Worm (Caenorhabditis elegans) whole organism, L4 larva: Measurements from ENCODE around the gene srz-14.

Experiments
- R02D3.7 ChIP-seq: fragments of 150-350 bp; sonication (generic microtip); optimal IDR thresholded peaks from 3 replicates; lab custom pipeline; 2014; ENCODE audit warnings: missing biosample characterization, missing genetic modification characterization
- T20F7.1 ChIP-seq: fragments of 200-800 bp; sonication (Bioruptor generic); optimal IDR thresholded peaks from 2 replicates; lab custom pipeline; 2018; ENCODE audit warnings: mild to moderate bottlenecking, missing genetic modification characterization, missing compliant biosample characterization
- Y75B8A.6 ChIP-seq: fragments of 200-800 bp; sonication (Bioruptor generic); IDR thresholded peaks from 2 replicates; pipeline ENCODE4 v1.3.6; 2022; ENCODE audit warnings: missing genetic modification reagents, missing genetic modification characterization, missing compliant biosample characterization
- aha-1 ChIP-seq: fragments of 150-350 bp; peaks from one replicate; lab custom pipeline; 2014; ENCODE audit warnings: missing biosample characterization, missing genetic modification characterization
- aly-2 ChIP-seq: sonication (generic microtip); optimal IDR thresholded peaks from 2 replicates; lab custom pipeline; 2018; ENCODE audit warnings: missing biosample characterization, missing genetic modification characterization
- ama-1 ChIP-seq: fragments of 150-350 bp; optimal IDR thresholded peaks from 2 replicates; lab custom pipeline; 2014; ENCODE audit warnings: inconsistent platforms, mixed read lengths
- arid-1 ChIP-seq: fragments of 200-800 bp; sonication (Bioruptor generic); conservative IDR thresholded peaks from 2 replicates; pipeline ENCODE4 v1.3.6; 2022; ENCODE audit warnings: missing genetic modification reagents, missing genetic modification characterization, missing compliant biosample characterization
- attf-4 ChIP-seq: sonication (generic microtip); optimal IDR thresholded peaks from 3 replicates; lab custom pipeline; 2017; ENCODE audit warnings: missing biosample characterization, missing genetic modification characterization
- ceh-28 ChIP-seq: fragments of 150-350 bp; optimal IDR thresholded peaks from 2 replicates; lab custom pipeline; 2014; ENCODE audit warnings: missing biosample characterization, missing genetic modification reagents, missing genetic modification characterization
- ceh-32 ChIP-seq: sonication (generic microtip); optimal IDR thresholded peaks from 2 replicates; lab custom pipeline; 2016; ENCODE audit warnings: mild to moderate bottlenecking, missing genetic modification characterization, missing compliant biosample characterization; ENCODE audit not compliant: poor library complexity
- ctbp-1 ChIP-seq: fragments of 200-800 bp; sonication (Bioruptor generic); IDR thresholded peaks from 2 replicates; pipeline ENCODE4 v1.3.6; 2022; ENCODE audit warnings: missing genetic modification reagents, missing genetic modification characterization, missing compliant biosample characterization
- daf-19 ChIP-seq: fragments of 200-800 bp; sonication (Bioruptor generic); conservative IDR thresholded peaks from 2 replicates; pipeline ENCODE4 v1.3.6; 2022; ENCODE audit warnings: missing genetic modification characterization, missing compliant biosample characterization
- dmd-6 ChIP-seq: fragments of 200-800 bp; sonication (Bioruptor generic); IDR thresholded peaks from 2 replicates; pipeline ENCODE4 v1.3.6; 2022; ENCODE audit warnings: missing genetic modification reagents, missing genetic modification characterization, missing compliant biosample characterization
- dpl-1 ChIP-seq: fragments of 150-350 bp; optimal IDR thresholded peaks from 2 replicates; lab custom pipeline; 2014; ENCODE audit warnings: missing biosample characterization, missing genetic modification reagents, missing genetic modification characterization
- gei-8 ChIP-seq: fragments of 200-800 bp; sonication (Bioruptor generic); optimal IDR thresholded peaks from 2 replicates; lab custom pipeline; 2018; ENCODE audit warnings: mild to moderate bottlenecking, missing genetic modification characterization, missing compliant biosample characterization
- hlh-11 ChIP-seq: fragments of 200-800 bp; sonication (Bioruptor generic); optimal IDR thresholded peaks from 2 replicates; lab custom pipeline; 2018; ENCODE audit warnings: mild to moderate bottlenecking, missing genetic modification characterization, missing compliant biosample characterization
- hlh-30 ChIP-seq: sonication (generic microtip); optimal IDR thresholded peaks from 2 replicates; lab custom pipeline; 2017; ENCODE audit warnings: antibody characterized with exemption, mild to moderate bottlenecking, missing genetic modification characterization, missing compliant biosample characterization; ENCODE audit not compliant: insufficient read depth
- lin-13 ChIP-seq: fragments of 150-350 bp; optimal IDR thresholded peaks from 2 replicates; lab custom pipeline; 2014; ENCODE audit warnings: missing biosample characterization, missing genetic modification reagents, missing genetic modification characterization
- lin-15B ChIP-seq: fragments of 150-350 bp; sonication (generic microtip); optimal IDR thresholded peaks from 3 replicates; lab custom pipeline; 2014; ENCODE audit warnings: missing biosample characterization, missing genetic modification characterization
- lin-29 ChIP-seq: fragments of 200-800 bp; sonication (Bioruptor generic); IDR thresholded peaks from 2 replicates; pipeline ENCODE4 v1.3.6; 2022; ENCODE audit warnings: missing genetic modification reagents, missing genetic modification characterization, missing compliant biosample characterization
- lin-39 ChIP-seq: fragments of 150-350 bp; optimal IDR thresholded peaks from 2 replicates; lab custom pipeline; 2014; ENCODE audit warnings: missing biosample characterization, missing genetic modification reagents, missing genetic modification characterization
- mdl-1 ChIP-seq, 2 experiments: fragments of 150-350 bp in 1 of 2; sonication (generic microtip) in 1 of 2; optimal IDR thresholded peaks; 2 replicates each; lab custom pipeline; 2014 to 2017; ENCODE audit warnings: missing biosample characterization in 2 of 2, missing genetic modification characterization in 2 of 2
- mdt-29 ChIP-seq: fragments of 200-800 bp; sonication (Bioruptor generic); IDR thresholded peaks from 2 replicates; pipeline ENCODE4 v1.3.6; 2022; ENCODE audit warnings: missing genetic modification reagents, missing genetic modification characterization, missing compliant biosample characterization
- nhr-11 ChIP-seq: fragments of 150-350 bp; optimal IDR thresholded peaks from 2 replicates; lab custom pipeline; 2014; ENCODE audit warnings: missing biosample characterization, missing genetic modification characterization
- nhr-111 ChIP-seq: fragments of 200-800 bp; sonication (Bioruptor generic); optimal IDR thresholded peaks from 2 replicates; lab custom pipeline; 2018; ENCODE audit warnings: mild to moderate bottlenecking, missing genetic modification characterization, missing compliant biosample characterization
- nhr-237 ChIP-seq: sonication (generic microtip); optimal IDR thresholded peaks from 2 replicates; lab custom pipeline; 2017; ENCODE audit warnings: missing biosample characterization, missing genetic modification characterization
- nhr-25 ChIP-seq: sonication (generic microtip); optimal IDR thresholded peaks from 2 replicates; lab custom pipeline; 2017; ENCODE audit warnings: missing genetic modification characterization, mild to moderate bottlenecking, missing compliant biosample characterization, antibody characterized with exemption, moderate library complexity, borderline replicate concordance; ENCODE audit not compliant: insufficient read depth
- nhr-28 ChIP-seq: fragments of 150-350 bp; optimal IDR thresholded peaks from 2 replicates; lab custom pipeline; 2014; ENCODE audit warnings: missing biosample characterization, missing genetic modification characterization
- nhr-48 ChIP-seq: sonication (generic microtip); optimal IDR thresholded peaks from 2 replicates; lab custom pipeline; 2016; ENCODE audit warnings: mild to moderate bottlenecking, missing genetic modification characterization, missing compliant biosample characterization
- nhr-76 ChIP-seq: fragments of 150-350 bp; optimal IDR thresholded peaks from 2 replicates; lab custom pipeline; 2014; ENCODE audit warnings: missing biosample characterization, missing genetic modification characterization
- nhr-77 ChIP-seq: fragments of 150-350 bp; optimal IDR thresholded peaks from 2 replicates; lab custom pipeline; 2014; ENCODE audit warnings: missing biosample characterization, missing genetic modification characterization
- php-3 ChIP-seq: fragments of 200-800 bp; sonication (Bioruptor generic); IDR thresholded peaks from 2 replicates; pipeline ENCODE4 v1.3.6; 2022; ENCODE audit warnings: missing genetic modification reagents, missing genetic modification characterization, missing compliant biosample characterization
- saeg-2 ChIP-seq: fragments of 200-800 bp; sonication (Bioruptor generic); IDR thresholded peaks from 2 replicates; pipeline ENCODE4 v1.3.6; 2022; ENCODE audit warnings: missing genetic modification reagents, missing genetic modification characterization, missing compliant biosample characterization
- snpc-4 ChIP-seq: fragments of 150-350 bp; optimal IDR thresholded peaks from 2 replicates; lab custom pipeline; 2014; ENCODE audit warnings: missing biosample characterization, missing genetic modification characterization
- spr-3 ChIP-seq: fragments of 200-800 bp; sonication (Bioruptor generic); optimal IDR thresholded peaks from 2 replicates; lab custom pipeline; 2018; ENCODE audit warnings: mild to moderate bottlenecking, missing genetic modification characterization, missing compliant biosample characterization
- tag-97 ChIP-seq: fragments of 200-800 bp; sonication (Bioruptor generic); IDR thresholded peaks from 2 replicates; pipeline ENCODE4 v1.3.6; 2022; ENCODE audit warnings: missing genetic modification characterization, missing compliant biosample characterization
- tra-1 ChIP-seq: fragments of 200-800 bp; sonication (Bioruptor generic); IDR thresholded peaks from 2 replicates; pipeline ENCODE4 v1.3.6; 2022; ENCODE audit warnings: missing genetic modification reagents, missing genetic modification characterization, missing compliant biosample characterization
- unc-130 ChIP-seq: sonication (generic microtip); optimal IDR thresholded peaks from 2 replicates; lab custom pipeline; 2016; ENCODE audit warnings: missing genetic modification reagents, missing genetic modification characterization, missing compliant biosample characterization
- unc-39 ChIP-seq: sonication (generic microtip); optimal IDR thresholded peaks from 2 replicates; lab custom pipeline; 2017; ENCODE audit warnings: missing biosample characterization, missing genetic modification characterization
- unc-62 ChIP-seq, 3 experiments: fragments of 150-350 bp in 1 of 3; sonication (generic microtip); optimal IDR thresholded peaks in 2 of 3; peaks in 1 of 3; 1 replicate in 1 of 3; 2 replicates in 2 of 3; lab custom pipeline; 2014 to 2017; ENCODE audit warnings: missing biosample characterization in 3 of 3, missing genetic modification characterization in 3 of 3, missing genetic modification reagents in 3 of 3, missing genotype in 1 of 3
- vab-7 ChIP-seq: fragments of 200-800 bp; sonication (Bioruptor generic); IDR thresholded peaks from 2 replicates; pipeline ENCODE4 v1.3.6; 2022; ENCODE audit warnings: missing genetic modification reagents, missing genetic modification characterization, missing compliant biosample characterization

Gene srz-14

DNA sequence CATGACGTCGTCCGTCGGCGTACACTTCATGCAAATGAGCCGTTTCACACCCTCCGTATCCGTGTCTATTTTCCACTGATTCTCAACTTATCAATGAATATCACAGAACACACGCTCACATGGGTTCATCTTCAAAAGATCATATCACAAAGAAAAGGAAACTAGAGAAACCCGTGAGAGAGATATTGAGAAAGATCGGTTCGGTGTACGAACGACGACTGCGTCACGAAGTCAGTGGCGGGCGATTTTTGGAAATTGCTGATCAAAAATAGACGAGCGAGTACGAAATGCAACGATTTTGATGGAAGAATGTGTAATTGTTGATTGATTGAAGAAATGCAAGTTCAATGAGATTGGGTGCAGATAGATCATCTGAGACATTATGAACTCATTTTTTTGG is 29.9 kb downstream of the srz-14 start:
- no peak for TF ChIP-seq snpc-4 (tag; lab: Kevin White, UChicago)
- no peak for TF ChIP-seq nhr-76 (tag; lab: Kevin White, UChicago)
- no peak for TF ChIP-seq lin-15B (tag; lab: Kevin White, UChicago)
- TF ChIP-seq gei-8 (GFP tag; lab: Kevin White, UChicago) = no peak
- TF ChIP-seq arid-1 (GFP tag; lab: Robert Waterston, UW) = no peak
- TF ChIP-seq saeg-2 (GFP tag; lab: Robert Waterston, UW) = no peak
- no peak for TF ChIP-seq nhr-111 (GFP tag; lab: Kevin White, UChicago)
- no peak for TF ChIP-seq unc-130 (GFP tag; lab: Kevin White, UChicago)
- no peak for TF ChIP-seq nhr-25
- TF ChIP-seq ama-1 (lab: Kevin White, UChicago) = no peak
- no peak for TF ChIP-seq lin-13
- TF ChIP-seq mdt-29 (GFP tag; lab: Robert Waterston, UW) = no peak
- TF ChIP-seq R02D3.7 (tag; lab: Kevin White, UChicago) = no peak
- no peak for TF ChIP-seq aha-1 (tag; lab: Kevin White, UChicago)
- TF ChIP-seq ctbp-1 (GFP tag; lab: Robert Waterston, UW) = no peak
- TF ChIP-seq nhr-28 (tag; lab: Kevin White, UChicago) = peak; percentile 70
- no peak for TF ChIP-seq unc-39 (tag; lab: Kevin White, UChicago)
- TF ChIP-seq ceh-28 (tag; lab: Kevin White, UChicago) = no peak
- TF ChIP-seq nhr-48 (tag; lab: Kevin White, UChicago) = peak; percentile 89
- TF ChIP-seq nhr-77 (tag; lab: Kevin White, UChicago) = no peak
- TF ChIP-seq mdl-1 (tag; optimal IDR thresholded peaks at IDR 0.05; lab: Kevin White, UChicago) = peak in 1 of 2 experiments; percentile 63
- TF ChIP-seq hlh-30 (tag; lab: Kevin White, UChicago) = peak; percentile 41
- TF ChIP-seq dmd-6 (GFP tag; lab: Robert Waterston, UW) = peak; percentile 90
- TF ChIP-seq nhr-237 (tag; lab: Kevin White, UChicago) = no peak
- TF ChIP-seq spr-3 (GFP tag; lab: Kevin White, UChicago) = no peak
- TF ChIP-seq nhr-11 (tag; lab: Kevin White, UChicago) = no peak
- TF ChIP-seq lin-39 (tag; lab: Kevin White, UChicago) = no peak
- no peak for TF ChIP-seq aly-2
- TF ChIP-seq hlh-11 (tag; lab: Kevin White, UChicago) = peak; percentile 65
- peak in 1 of 2 experiments; percentile 82 for TF ChIP-seq unc-62 (GFP tag; optimal IDR thresholded peaks at IDR 0.05 in 1 of 2; lab: Kevin White, UChicago)
- TF ChIP-seq unc-62 (tag; optimal IDR thresholded peaks at IDR 0.05; lab: Kevin White, UChicago) = no peak
- TF ChIP-seq tra-1 (GFP tag; lab: Robert Waterston, UW) = 0 out of 2 replicates have a peak, but pooled peaks have one; percentile 29
- TF ChIP-seq tag-97 (GFP tag; lab: Robert Waterston, UW) = no peak
- no peak for TF ChIP-seq ceh-32
- no peak for TF ChIP-seq vab-7 (GFP tag; lab: Robert Waterston, UW)
- TF ChIP-seq attf-4 (tag; lab: Kevin White, UChicago) = no peak
- TF ChIP-seq php-3 = no peak
- no peak for TF ChIP-seq lin-29 (GFP tag; lab: Robert Waterston, UW)
- no peak for TF ChIP-seq daf-19 (GFP tag; lab: Robert Waterston, UW)
- TF ChIP-seq Y75B8A.6 (GFP tag; lab: Robert Waterston, UW) = no peak
- no peak for TF ChIP-seq dpl-1 (GFP tag; lab: Kevin White, UChicago)

DNA sequence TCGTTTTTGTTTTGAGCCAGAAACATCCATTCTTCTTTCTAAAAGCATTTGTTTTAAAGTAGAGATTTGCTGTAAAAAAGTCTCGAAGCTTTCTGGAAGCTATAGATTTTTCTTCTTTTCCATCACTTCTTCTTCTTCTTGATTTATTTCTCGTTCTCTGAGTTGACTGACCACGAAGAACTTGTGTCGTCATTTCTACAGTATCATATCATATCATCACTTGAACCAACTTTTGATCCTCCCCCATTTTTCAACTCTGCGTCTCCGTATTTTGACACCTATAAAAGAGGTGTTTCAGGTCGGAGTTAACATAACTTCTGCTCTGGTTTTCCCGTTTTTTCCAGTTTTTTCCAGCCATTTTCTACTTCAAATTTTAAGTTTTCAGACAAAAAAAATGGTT is 31.0 kb downstream of the srz-14 start, which contains the start of gene F11A5.9:
TSS of gene F11A5.9 (plus strand) at position 386 of the 400 bp plus-strand sequence.
- TF ChIP-seq nhr-28 (tag; lab: Kevin White, UChicago) (peak; percentile 24), unc-62 (GFP tag; optimal IDR thresholded peaks at IDR 0.05 in 1 of 2; lab: Kevin White, UChicago) (peak in 1 of 2 experiments; percentile 69), unc-62 (tag; optimal IDR thresholded peaks at IDR 0.05; lab: Kevin White, UChicago) (no peak), mdl-1 (tag; optimal IDR thresholded peaks at IDR 0.05; lab: Kevin White, UChicago) (peak in 1 of 2 experiments; percentile 5), T20F7.1 (GFP tag; lab: Kevin White, UChicago) (no peak)
